Worm (Caenorhabditis elegans): ENCODE measurements around the gene sams-3.

The sams-3 gene

ce11 chrIV:5847986-5848707 lies at the start of gene sams-3:
TSS of gene sams-3 (plus strand) at chrIV:5848657.
- no peak for TF ChIP-seq unc-55 (GFP tag; optimal IDR thresholded peaks at IDR 0.05)
- peak; percentile 64 for TF ChIP-seq gmeb-1 (tag; optimal IDR thresholded peaks at IDR 0.05)
- peak; percentile 27 for TF ChIP-seq nhr-129 (tag; optimal IDR thresholded peaks at IDR 0.05)
- no peak for TF ChIP-seq fos-1 (tag; optimal IDR thresholded peaks at IDR 0.05)
- no peak for TF ChIP-seq unc-62 (GFP tag; optimal IDR thresholded peaks at IDR 0.05)
- TF ChIP-seq sma-9 (GFP tag; optimal IDR thresholded peaks at IDR 0.05), result peak; percentile 45
- no peak for TF ChIP-seq sma-9 (tag; optimal IDR thresholded peaks at IDR 0.05)
- TF ChIP-seq C34F6.9 (tag; optimal IDR thresholded peaks at IDR 0.05), result peak; percentile 60
- peak; percentile 42 to 68 for TF ChIP-seq lsy-2 (tag; optimal IDR thresholded peaks at IDR 0.05)
- TF ChIP-seq nhr-25 (tag; optimal IDR thresholded peaks at IDR 0.05), result peak; percentile 22
- no peak for TF ChIP-seq nhr-12 (tag; optimal IDR thresholded peaks at IDR 0.05)

DNA sequence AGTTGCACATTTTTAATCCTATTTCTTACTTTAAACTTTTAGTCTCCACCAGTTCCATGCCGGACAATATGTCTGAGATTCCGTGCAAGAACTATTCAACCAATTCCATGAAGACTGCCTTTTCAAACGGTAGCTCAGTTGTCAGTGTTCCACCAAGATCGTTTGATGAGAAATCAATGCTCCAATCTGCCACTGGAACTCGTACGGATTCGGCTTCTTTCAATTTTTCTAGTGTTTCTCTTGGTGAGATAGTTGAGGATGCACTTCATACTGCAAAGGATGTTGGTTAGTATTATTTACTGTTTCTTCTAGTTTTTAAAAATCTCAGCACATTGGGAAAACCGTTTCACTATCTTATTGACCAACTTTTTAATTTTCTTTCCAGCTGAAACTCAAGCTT lies 48.9 kb upstream of the sams-3 start:
- TF ChIP-seq aly-2 (tag; optimal IDR thresholded peaks at IDR 0.05), result no peak

- TF ChIP-seq mab-5 (tag; optimal IDR thresholded peaks at IDR 0.05), result peak; percentile 25
- no peak for TF ChIP-seq ZK546.5 (tag; optimal IDR thresholded peaks at IDR 0.05)
These were observed 44.9 kb upstream of the sams-3 start for ce11 chrIV:5803510-5804013.

DNA sequence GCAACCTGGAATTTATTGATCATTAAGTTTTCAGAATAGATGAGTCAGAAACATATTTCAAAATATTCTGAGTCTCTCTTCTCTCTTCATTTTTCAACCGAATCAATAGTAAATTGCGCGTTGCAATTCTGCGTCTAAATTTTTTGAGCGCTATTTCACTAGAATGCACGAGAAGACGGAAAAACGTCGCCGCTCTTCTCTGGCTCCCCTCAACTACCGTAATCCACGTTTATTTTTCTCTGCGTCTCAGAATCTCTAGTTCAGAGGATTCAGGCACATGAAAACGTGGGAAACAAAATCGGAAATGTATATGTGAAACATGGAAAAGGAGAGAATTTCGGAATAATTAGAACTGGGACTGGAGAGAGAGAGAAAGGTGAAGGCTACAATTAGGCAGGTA lies 43.0 kb upstream of the sams-3 start:
- TF ChIP-seq nhr-129 (tag; optimal IDR thresholded peaks at IDR 0.05), result peak; percentile 80
- peak in 1 of 2 experiments; percentile 52 for TF ChIP-seq mdl-1 (tag; optimal IDR thresholded peaks at IDR 0.05)
- TF ChIP-seq nhr-77 (tag; optimal IDR thresholded peaks at IDR 0.05), result no peak
- TF ChIP-seq nhr-21 (tag; optimal IDR thresholded peaks at IDR 0.05), result no peak
- TF ChIP-seq F13H6.1 (tag; optimal IDR thresholded peaks at IDR 0.05), result peak; percentile 34
- TF ChIP-seq egl-27 (tag; optimal IDR thresholded peaks at IDR 0.05), result peak; percentile 38
- TF ChIP-seq unc-62 (GFP tag; optimal IDR thresholded peaks at IDR 0.05), result no peak
- no peak for TF ChIP-seq nhr-11 (tag; optimal IDR thresholded peaks at IDR 0.05)
- no peak for TF ChIP-seq nhr-12 (tag; optimal IDR thresholded peaks at IDR 0.05)
- TF ChIP-seq nhr-6 (tag; optimal IDR thresholded peaks at IDR 0.05), result peak; percentile 61
- no peak for TF ChIP-seq ztf-1 (GFP tag; conservative IDR thresholded peaks at IDR 0.05)
- TF ChIP-seq sma-9 (GFP tag; optimal IDR thresholded peaks at IDR 0.05), result no peak
- no peak for TF ChIP-seq sma-9 (tag; optimal IDR thresholded peaks at IDR 0.05)
- peak; percentile 74 for TF ChIP-seq crh-2 (tag; optimal IDR thresholded peaks at IDR 0.05)
- TF ChIP-seq skn-1 (tag; optimal IDR thresholded peaks at IDR 0.05), result no peak
- peak; percentile 83 for TF ChIP-seq unc-55 (GFP tag; optimal IDR thresholded peaks at IDR 0.05)
- no peak for TF ChIP-seq unc-39 (tag; optimal IDR thresholded peaks at IDR 0.05)
- no peak for TF ChIP-seq dmd-4 (tag; optimal IDR thresholded peaks at IDR 0.05)
- TF ChIP-seq C34F6.9 (tag; optimal IDR thresholded peaks at IDR 0.05), result peak; percentile 77
- peak; percentile 47 for TF ChIP-seq ama-1 (optimal IDR thresholded peaks at IDR 0.05)
- TF ChIP-seq ztf-4 (tag; optimal IDR thresholded peaks at IDR 0.05), result peak; percentile 25
- no peak for TF ChIP-seq nhr-237 (tag; optimal IDR thresholded peaks at IDR 0.05)
- TF ChIP-seq lsy-2 (tag; optimal IDR thresholded peaks at IDR 0.05), result peak; percentile 79 to 95
- TF ChIP-seq lin-11 (tag; optimal IDR thresholded peaks at IDR 0.05), result peak; percentile 58
- TF ChIP-seq zag-1 (tag; optimal IDR thresholded peaks at IDR 0.05), result peak; percentile 33
- peak; percentile 7 for TF ChIP-seq lin-13 (GFP tag; optimal IDR thresholded peaks at IDR 0.05)
- TF ChIP-seq fos-1 (tag; optimal IDR thresholded peaks at IDR 0.05), result peak; percentile 4
- peak; percentile 4 for TF ChIP-seq mab-5 (tag; optimal IDR thresholded peaks at IDR 0.05)
- no peak for TF ChIP-seq ztf-11 (tag; optimal IDR thresholded peaks at IDR 0.05)

DNA sequence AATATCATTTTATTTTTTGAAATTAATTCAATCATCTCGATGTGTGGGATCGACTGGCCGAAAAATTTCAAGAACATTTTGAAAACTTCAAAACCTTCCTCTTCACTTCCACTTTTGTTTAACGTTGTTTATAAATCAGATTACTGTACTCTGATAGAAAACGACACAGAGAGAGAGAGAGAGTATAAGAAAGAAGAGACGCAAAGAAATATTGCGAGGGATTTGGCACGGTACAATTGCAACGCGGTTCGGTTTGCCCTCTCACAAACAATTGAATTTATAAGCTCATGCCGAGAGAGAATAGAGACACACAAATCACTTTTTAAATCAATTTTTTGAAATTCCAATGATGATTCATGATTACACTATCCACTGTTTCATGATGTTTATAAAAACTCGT lies 42.1 kb upstream of the sams-3 start:
- TF ChIP-seq mab-5 (tag; optimal IDR thresholded peaks at IDR 0.05), result no peak
- TF ChIP-seq zag-1 (tag; optimal IDR thresholded peaks at IDR 0.05), result no peak
- TF ChIP-seq ceh-82 (tag; optimal IDR thresholded peaks at IDR 0.05), result no peak
- TF ChIP-seq nhr-6 (tag; optimal IDR thresholded peaks at IDR 0.05), result no peak
- TF ChIP-seq alr-1 (tag; optimal IDR thresholded peaks at IDR 0.05), result no peak
- TF ChIP-seq sem-4 (tag; optimal IDR thresholded peaks at IDR 0.05), result no peak
